Worm (Caenorhabditis elegans) whole organism, mixed stage, embryonic: ENCODE measurements around the gene ZK1320.7.

Experiments
- drap-1 ChIP-seq: fragments of 200-800 bp; sonication (Bioruptor generic); optimal IDR thresholded peaks from 3 replicates; lab custom pipeline; 2018; ENCODE audit warnings: mild to moderate bottlenecking, missing genetic modification characterization, missing compliant biosample characterization
- elt-3 ChIP-seq: fragments of 150-350 bp; optimal IDR thresholded peaks from 2 replicates; lab custom pipeline; 2014; ENCODE audit warnings: missing biosample characterization, missing genetic modification characterization
- lin-13 ChIP-seq: fragments of 150-350 bp; optimal IDR thresholded peaks from 2 replicates; lab custom pipeline; 2014; ENCODE audit warnings: missing biosample characterization, missing genetic modification characterization
- nhr-28 ChIP-seq: fragments of 150-350 bp; optimal IDR thresholded peaks from 2 replicates; lab custom pipeline; 2014; ENCODE audit warnings: missing biosample characterization, missing genetic modification characterization
- pha-4 ChIP-seq: fragments of 150-350 bp; optimal IDR thresholded peaks from 2 replicates; lab custom pipeline; 2018; ENCODE audit warnings: missing biosample characterization, missing genetic modification reagents, missing genetic modification characterization
- sem-2 ChIP-seq: fragments of 200-800 bp; sonication (Bioruptor generic); optimal IDR thresholded peaks from 2 replicates; lab custom pipeline; 2018; ENCODE audit warnings: mild to moderate bottlenecking, missing genetic modification characterization, missing compliant biosample characterization
- sptf-1 ChIP-seq: sonication (generic microtip); optimal IDR thresholded peaks from 2 replicates; lab custom pipeline; 2017; ENCODE audit warnings: mild to moderate bottlenecking, missing genetic modification characterization, moderate library complexity, missing compliant biosample characterization
- tbx-8 ChIP-seq: fragments of 200-800 bp; sonication (Bioruptor generic); optimal IDR thresholded peaks from 2 replicates; lab custom pipeline; 2018; ENCODE audit warnings: mild to moderate bottlenecking, missing genetic modification characterization, moderate library complexity, missing compliant biosample characterization

ce11 chrII:9716417-9717039 lies 45.1 kb downstream of the ZK1320.7 start, which contains the start of gene wee-1.3:
- TF ChIP-seq sptf-1 (tag; lab: Kevin White, UChicago): no peak
- peak; percentile 80 for TF ChIP-seq lin-13 (tag; lab: Kevin White, UChicago)
- TF ChIP-seq sem-2 (GFP tag; lab: Kevin White, UChicago): no peak
- peak; percentile 78 for TF ChIP-seq pha-4 (tag; lab: Kevin White, UChicago)
- no peak for TF ChIP-seq elt-3 (tag; lab: Kevin White, UChicago)
- peak; percentile 48 for TF ChIP-seq drap-1 (GFP tag; lab: Kevin White, UChicago)
- no peak for TF ChIP-seq nhr-28 (tag; lab: Kevin White, UChicago)
- no peak for TF ChIP-seq tbx-8 (GFP tag; lab: Kevin White, UChicago)
